Fruit fly (Drosophila melanogaster): ENCODE measurements around the gene Surf6.

Gene Surf6

dm6 chr3R:19875118-19875887 lies 29.4 kb downstream of the Surf6 start, which contains the start of gene Mrp5 (continued):
- peak; percentile 63 for TF ChIP-seq kni (GFP tag; optimal IDR thresholded peaks at IDR 0.05)
- peak; percentile 43; the same call in 1 of the 3 replicates for TF ChIP-seq gce (GFP tag; IDR thresholded peaks at IDR 0.05)
- 0 out of 2 replicates have a peak, but pooled peaks have one; percentile 35 for TF ChIP-seq CG8765 (GFP tag; IDR thresholded peaks at IDR 0.05)
- TF ChIP-seq CG10209 (GFP tag; optimal IDR thresholded peaks at IDR 0.05) = peak; percentile 4
- TF ChIP-seq CG6689 (GFP tag; IDR thresholded peaks at IDR 0.05) = peak; percentile 57
- peak; percentile 26 for TF ChIP-seq CG12659 (GFP tag; optimal IDR thresholded peaks at IDR 0.05)
- peak; percentile 45 for TF ChIP-seq CG34376 (GFP tag; optimal IDR thresholded peaks at IDR 0.05)
- peak; percentile 98 for TF ChIP-seq CG8388 (GFP tag; optimal IDR thresholded peaks at IDR 0.05)
- peak; percentile 30 for TF ChIP-seq fd96Cb (tag; optimal IDR thresholded peaks at IDR 0.05)
- TF ChIP-seq h (optimal IDR thresholded peaks at IDR 0.05) = no peak
- TF ChIP-seq CG11456 (GFP tag; IDR thresholded peaks at IDR 0.05) = peak; percentile 80
- TF ChIP-seq bowl (GFP tag; IDR thresholded peaks at IDR 0.05) = no peak
- peak; percentile 32; the same call in 1 of the 2 replicates for TF ChIP-seq al (GFP tag; IDR thresholded peaks at IDR 0.05)
- TF ChIP-seq pros (GFP tag; optimal IDR thresholded peaks at IDR 0.05) = no peak
- no peak for TF ChIP-seq mld (GFP tag; IDR thresholded peaks at IDR 0.05; ENCODE audit: partially characterized antibody)
- no peak for TF ChIP-seq hth (optimal IDR thresholded peaks at IDR 0.05)
- TF ChIP-seq ase (GFP tag; IDR thresholded peaks at IDR 0.05) = peak; percentile 53; the same call in 2 of the 3 replicates
- TF ChIP-seq ttk (GFP tag; IDR thresholded peaks at IDR 0.05) = 0 out of 2 replicates have a peak, but pooled peaks have one; percentile 12
- no peak for TF ChIP-seq bigmax (GFP tag; optimal IDR thresholded peaks at IDR 0.05)
- no peak; the same call in 1 of the 2 replicates for TF ChIP-seq CG10959 (GFP tag; IDR thresholded peaks at IDR 0.05)
- TF ChIP-seq fru (optimal IDR thresholded peaks at IDR 0.05) = no peak
- no peak for TF ChIP-seq Poxn (GFP tag; IDR thresholded peaks at IDR 0.05)
- no peak for TF ChIP-seq CG7271 (tag; optimal IDR thresholded peaks at IDR 0.05)
- no peak for TF ChIP-seq CG16779 (GFP tag; IDR thresholded peaks at IDR 0.05)
- peak; percentile 6 for TF ChIP-seq NK7.1 (GFP tag; optimal IDR thresholded peaks at IDR 0.05)
- TF ChIP-seq CG3726 (GFP tag; IDR thresholded peaks at IDR 0.05) = no peak
- no peak; the same call in 1 of the 2 replicates for TF ChIP-seq MBD-R2 (GFP tag; IDR thresholded peaks at IDR 0.05)
- TF ChIP-seq sc (optimal IDR thresholded peaks at IDR 0.05) = no peak
- no peak for TF ChIP-seq sc (GFP tag; optimal IDR thresholded peaks at IDR 0.05)
- TF ChIP-seq salm (tag; optimal IDR thresholded peaks at IDR 0.05) = no peak
- no peak for TF ChIP-seq CG31365 (tag; optimal IDR thresholded peaks at IDR 0.05)
- peak; percentile 62 for TF ChIP-seq E2f1 (GFP tag; IDR thresholded peaks at IDR 0.05)
- TF ChIP-seq CG2129 (GFP tag; IDR thresholded peaks at IDR 0.05; ENCODE audit: partially characterized antibody) = no peak
- no peak for TF ChIP-seq eyg (GFP tag; optimal IDR thresholded peaks at IDR 0.05)
- no peak for TF ChIP-seq CG2116 (GFP tag; optimal IDR thresholded peaks at IDR 0.05)
- no peak for TF ChIP-seq YL-1 (GFP tag; optimal IDR thresholded peaks at IDR 0.05)
- TF ChIP-seq CG11504 (tag; optimal IDR thresholded peaks at IDR 0.05) = no peak
- no peak for TF ChIP-seq Hr39 (optimal IDR thresholded peaks at IDR 0.05)
- no peak for TF ChIP-seq gfzf (GFP tag; optimal IDR thresholded peaks at IDR 0.05)
- TF ChIP-seq lilli (GFP tag; optimal IDR thresholded peaks at IDR 0.05) = peak; percentile 26
- no peak for TF ChIP-seq ash1 (GFP tag; optimal IDR thresholded peaks at IDR 0.05)
- peak; percentile 76 for TF ChIP-seq ci (GFP tag; IDR thresholded peaks at IDR 0.05)
- no peak for TF ChIP-seq CG6272 (GFP tag; IDR thresholded peaks at IDR 0.05)
- TF ChIP-seq nau (GFP tag; optimal IDR thresholded peaks at IDR 0.05) = no peak
- TF ChIP-seq Hr51 (GFP tag; optimal IDR thresholded peaks at IDR 0.05) = peak in 1 of 2 experiments; percentile 40
- TF ChIP-seq Max (GFP tag; optimal IDR thresholded peaks at IDR 0.05) = no peak
- no peak for TF ChIP-seq GATAe (GFP tag; conservative IDR thresholded peaks at IDR 0.05)
- no peak for TF ChIP-seq slou (GFP tag; optimal IDR thresholded peaks at IDR 0.05)
- no peak for TF ChIP-seq CG5245 (GFP tag; optimal IDR thresholded peaks at IDR 0.05)
- TF ChIP-seq Bgb (GFP tag; IDR thresholded peaks at IDR 0.05; ENCODE audit: partially characterized antibody) = 0 out of 2 replicates have a peak, but pooled peaks have one; percentile 36
- TF ChIP-seq vfl (GFP tag; optimal IDR thresholded peaks at IDR 0.05) = no peak
